In the genomic region with DNA sequence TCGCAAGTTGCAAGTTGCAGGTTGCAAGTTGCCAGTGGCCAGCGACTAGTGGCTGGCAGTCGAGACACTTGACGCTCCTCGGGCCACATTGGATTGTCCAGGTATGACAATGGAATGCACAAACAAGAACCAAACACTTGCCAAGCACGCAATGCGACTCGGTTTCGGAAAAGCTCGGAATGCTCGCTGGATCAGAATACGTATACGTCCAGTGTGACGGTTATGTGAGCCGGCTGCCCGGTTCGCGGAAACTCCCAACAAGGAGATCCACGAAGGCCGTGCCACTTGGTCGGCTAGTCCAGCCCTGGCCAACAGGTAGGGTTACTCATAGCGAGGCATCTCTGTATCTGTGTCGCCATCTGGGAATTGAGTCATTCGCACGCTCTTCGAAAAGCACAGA, we compare ENCODE assay signal across 3 fruit fly cellular contexts.
A peak's percentile ranks its signal among the peaks of the same experiment; 100 is the strongest.
TF ChIP-seq lines count a peak whose summit lies in the region.

No protein-coding gene starts in this region.

- TF ChIP-seq CTCF in whole organism, embryonic (GFP tag; optimal IDR thresholded peaks at IDR 0.05; lab: Kevin White, UChicago) = no peak

TF ChIP-seq in whole organism, embryonic, 481 proteins besides CTCF, POLR2A, EP300 and RAD21:
- TF ChIP-seq CG2199 (GFP tag; IDR thresholded peaks at IDR 0.05; lab: Robert Waterston, UW) (0 out of 3 replicates have a peak, but pooled peaks have one; percentile 0), jing (GFP tag; optimal IDR thresholded peaks at IDR 0.05; lab: Kevin White, UChicago) (no peak)

TF ChIP-seq in whole organism, prepupa, 60 proteins besides CTCF, POLR2A, EP300 and RAD21:
- TF ChIP-seq cyc (GFP tag; optimal IDR thresholded peaks at IDR 0.05; lab: Kevin White, UChicago) = no peak
- no peak for TF ChIP-seq CG11294 (GFP tag; IDR thresholded peaks at IDR 0.05; lab: Robert Waterston, UW)
- peak; percentile 6 for TF ChIP-seq CG6808 (GFP tag; optimal IDR thresholded peaks at IDR 0.05; lab: Kevin White, UChicago)
- no peak for TF ChIP-seq Eip75B (GFP tag; optimal IDR thresholded peaks at IDR 0.05; lab: Kevin White, UChicago)
- peak; percentile 30; the same call in 1 of the 3 replicates for TF ChIP-seq CG8119 (GFP tag; IDR thresholded peaks at IDR 0.05; lab: Robert Waterston, UW)
- no peak for TF ChIP-seq CG9139 (GFP tag; optimal IDR thresholded peaks at IDR 0.05; lab: Kevin White, UChicago)
- TF ChIP-seq CG1621 (tag; optimal IDR thresholded peaks at IDR 0.05; lab: Kevin White, UChicago) = peak; percentile 21
- peak; percentile 20 for TF ChIP-seq CG32006 (GFP tag; optimal IDR thresholded peaks at IDR 0.05; lab: Kevin White, UChicago)
- TF ChIP-seq CG3032 (tag; optimal IDR thresholded peaks at IDR 0.05; lab: Kevin White, UChicago) = no peak
- no peak for TF ChIP-seq Sox15 (GFP tag; optimal IDR thresholded peaks at IDR 0.05; lab: Kevin White, UChicago)
- no peak for TF ChIP-seq CG6854 (GFP tag; optimal IDR thresholded peaks at IDR 0.05; lab: Kevin White, UChicago)
- no peak for TF ChIP-seq CG11902 (GFP tag; optimal IDR thresholded peaks at IDR 0.05; lab: Kevin White, UChicago)
- no peak for TF ChIP-seq Hr38 (GFP tag; optimal IDR thresholded peaks at IDR 0.05; lab: Kevin White, UChicago)
- no peak for TF ChIP-seq CG4318 (GFP tag; optimal IDR thresholded peaks at IDR 0.05; lab: Kevin White, UChicago)
- TF ChIP-seq CG3919 (GFP tag; optimal IDR thresholded peaks at IDR 0.05; lab: Kevin White, UChicago) = no peak
- TF ChIP-seq CG6792 (GFP tag; optimal IDR thresholded peaks at IDR 0.05; lab: Kevin White, UChicago) = no peak
- TF ChIP-seq Eip78C (GFP tag; lab: Kevin White, UChicago) = peak; percentile 19
- no peak for TF ChIP-seq svp (GFP tag; lab: Kevin White, UChicago)
- no peak for TF ChIP-seq CG7368 (GFP tag; optimal IDR thresholded peaks at IDR 0.05; lab: Kevin White, UChicago)
- no peak for TF ChIP-seq Lpt (GFP tag; optimal IDR thresholded peaks at IDR 0.05; lab: Kevin White, UChicago)
- peak; percentile 28; the same call in 1 of the 3 replicates for TF ChIP-seq CG6163 (GFP tag; IDR thresholded peaks at IDR 0.05; lab: Robert Waterston, UW)
- TF ChIP-seq CG6276 (GFP tag; optimal IDR thresholded peaks at IDR 0.05; lab: Kevin White, UChicago) = peak; percentile 6
- TF ChIP-seq Ets21C (GFP tag; optimal IDR thresholded peaks at IDR 0.05; lab: Kevin White, UChicago) = no peak
- peak; percentile 24 to 66 for TF ChIP-seq ss (GFP tag; optimal IDR thresholded peaks at IDR 0.05; lab: Kevin White, UChicago)
- TF ChIP-seq acj6 (GFP tag; optimal IDR thresholded peaks at IDR 0.05; lab: Kevin White, UChicago) = no peak

TF ChIP-seq in whole organism, pupa, 21 proteins besides CTCF, POLR2A, EP300 and RAD21:
- TF ChIP-seq fd96Ca (GFP tag; IDR thresholded peaks at IDR 0.05; lab: Robert Waterston, UW) (0 out of 3 replicates have a peak, but pooled peaks have one; percentile 30), CG4496 (GFP tag; IDR thresholded peaks at IDR 0.05; lab: Robert Waterston, UW) (peak; percentile 83), CG10348 (GFP tag; IDR thresholded peaks at IDR 0.05; lab: Robert Waterston, UW) (no peak), CG14655 (GFP tag; optimal IDR thresholded peaks at IDR 0.05; lab: Kevin White, UChicago) (no peak)
